Worm (Caenorhabditis elegans): Measurements from ENCODE around the gene msp-64.

- TF ChIP-seq ztf-11 (tag; optimal IDR thresholded peaks at IDR 0.05) (no peak), cnd-1 (tag; optimal IDR thresholded peaks at IDR 0.05) (no peak), nhr-237 (tag; optimal IDR thresholded peaks at IDR 0.05) (no peak), elt-1 (tag; optimal IDR thresholded peaks at IDR 0.05; ENCODE audit: borderline replicate concordance, insufficient read depth) (no peak), unc-120 (tag; optimal IDR thresholded peaks at IDR 0.05; ENCODE audit: poor library complexity, severe bottlenecking) (no peak), nhr-76 (tag; optimal IDR thresholded peaks at IDR 0.05) (no peak), unc-62 (GFP tag; optimal IDR thresholded peaks at IDR 0.05) (no peak), pha-4 (tag; optimal IDR thresholded peaks at IDR 0.05) (no peak), drap-1 (GFP tag; optimal IDR thresholded peaks at IDR 0.05) (no peak), sem-2 (GFP tag; optimal IDR thresholded peaks at IDR 0.05) (no peak), tbx-8 (GFP tag; optimal IDR thresholded peaks at IDR 0.05) (no peak)
Observed at ce11 chrII:5818298-5818697, 8.2 kb upstream of the msp-64 start, which contains the start of gene ZK1248.4.

Data from whole organism, mixed stage, embryonic.